Fruit fly (Drosophila melanogaster) whole organism, embryonic: ENCODE results near the gene intr.

Experiments
- Bdp1 ChIP-seq: fragments of 200-800 bp; sonication (Bioruptor generic); optimal IDR thresholded peaks from 3 replicates; lab custom pipeline; 2016; ENCODE audit warnings: missing biosample characterization, missing genetic modification characterization
- CG11560 ChIP-seq: fragments of 200-800 bp; sonication (Bioruptor generic); IDR thresholded peaks from 3 replicates; pipeline ENCODE4 v1.3.6; 2022; ENCODE audit warnings: missing biosample characterization, missing genetic modification characterization
- CG12744 ChIP-seq: fragments of 200-800 bp; sonication (Bioruptor generic); optimal IDR thresholded peaks from 2 replicates; lab custom pipeline; 2016; ENCODE audit warnings: missing biosample characterization, missing genetic modification characterization
- CG13775 ChIP-seq: fragments of 200-800 bp; sonication (Bioruptor generic); optimal IDR thresholded peaks from 3 replicates; lab custom pipeline; 2017; ENCODE audit warnings: missing biosample characterization, mild to moderate bottlenecking, missing genetic modification characterization
- CG14965 ChIP-seq: fragments of 200-800 bp; sonication (Bioruptor generic); optimal IDR thresholded peaks from 2 replicates; lab custom pipeline; 2016; ENCODE audit warnings: missing biosample characterization, missing genetic modification characterization, borderline replicate concordance
- CG15696 ChIP-seq: fragments of 200-800 bp; sonication (Bioruptor generic); optimal IDR thresholded peaks from 2 replicates; lab custom pipeline; 2019; ENCODE audit warnings: missing biosample characterization, mild to moderate bottlenecking, missing genetic modification characterization, moderate library complexity
- CG1603 ChIP-seq: fragments of 200-800 bp; sonication (Bioruptor generic); optimal IDR thresholded peaks from 2 replicates; lab custom pipeline; 2019; ENCODE audit warnings: missing biosample characterization, mild to moderate bottlenecking, missing genetic modification characterization, moderate library complexity
- CG18599 ChIP-seq: fragments of 200-800 bp; sonication (Bioruptor generic); optimal IDR thresholded peaks from 3 replicates; lab custom pipeline; 2017; ENCODE audit warnings: missing biosample characterization, missing genetic modification characterization, mild to moderate bottlenecking, moderate library complexity, missing genetic modification reagents
- CG2129 ChIP-seq: fragments of 200-800 bp; sonication (Bioruptor generic); IDR thresholded peaks from 2 replicates; pipeline ENCODE4 v1.3.6; 2022; ENCODE audit warnings: missing biosample characterization, missing genetic modification characterization; ENCODE audit not compliant: partially characterized antibody
- CG2202 ChIP-seq: fragments of 200-800 bp; sonication (Bioruptor generic); optimal IDR thresholded peaks from 2 replicates; lab custom pipeline; 2018; ENCODE audit warnings: missing biosample characterization, mild to moderate bottlenecking, missing genetic modification characterization
- CG3281 ChIP-seq: fragments of 200-800 bp; sonication (Bioruptor generic); optimal IDR thresholded peaks from 3 replicates; lab custom pipeline; 2017; ENCODE audit warnings: missing biosample characterization, mild to moderate bottlenecking, missing genetic modification characterization
- CG33213 ChIP-seq: fragments of 200-800 bp; sonication (Bioruptor generic); optimal IDR thresholded peaks from 3 replicates; lab custom pipeline; 2016; ENCODE audit warnings: missing biosample characterization, missing genetic modification characterization
- CG5953 ChIP-seq: fragments of 200-800 bp; sonication (Bioruptor generic); IDR thresholded peaks from 2 replicates; pipeline ENCODE4 v1.3.6; 2022; ENCODE audit warnings: missing biosample characterization, missing genetic modification characterization
- CG6254 ChIP-seq: fragments of 200-800 bp; sonication (Bioruptor generic); optimal IDR thresholded peaks from 3 replicates; lab custom pipeline; 2017; ENCODE audit warnings: mild to moderate bottlenecking, missing biosample characterization, missing genetic modification reagents, missing genetic modification characterization
- CG6272 ChIP-seq: fragments of 200-800 bp; sonication (Bioruptor generic); IDR thresholded peaks from 2 replicates; pipeline ENCODE4 v1.3.6; 2022; ENCODE audit warnings: missing biosample characterization, missing genetic modification characterization
- CG6689 ChIP-seq: fragments of 200-800 bp; sonication (Bioruptor generic); IDR thresholded peaks from 2 replicates; pipeline ENCODE4 v1.3.6; 2022; ENCODE audit warnings: missing biosample characterization, missing genetic modification characterization
- CG7271 ChIP-seq: fragments of 200-800 bp; sonication (Bioruptor generic); optimal IDR thresholded peaks from 2 replicates; lab custom pipeline; 2018; ENCODE audit warnings: missing biosample characterization, mild to moderate bottlenecking, missing genetic modification characterization, moderate library complexity
- CG7963 ChIP-seq: fragments of 200-800 bp; sonication (Bioruptor generic); IDR thresholded peaks from 3 replicates; pipeline ENCODE4 v1.3.6; 2022; ENCODE audit warnings: missing biosample characterization, missing genetic modification characterization; ENCODE audit not compliant: partially characterized antibody
- CG7987 ChIP-seq: fragments of 200-800 bp; sonication (Bioruptor generic); optimal IDR thresholded peaks from 2 replicates; lab custom pipeline; 2018; ENCODE audit warnings: missing biosample characterization, mild to moderate bottlenecking, missing genetic modification characterization, moderate library complexity
- CG8765 ChIP-seq: fragments of 200-800 bp; sonication (Bioruptor generic); IDR thresholded peaks from 2 replicates; pipeline ENCODE4 v1.3.6; 2022; ENCODE audit warnings: missing biosample characterization, missing genetic modification characterization
- CG9437 ChIP-seq: fragments of 200-800 bp; sonication (Bioruptor generic); optimal IDR thresholded peaks from 2 replicates; lab custom pipeline; 2018; ENCODE audit warnings: missing biosample characterization, mild to moderate bottlenecking, missing genetic modification characterization
- CTCF ChIP-seq: fragments of 200-800 bp; sonication (Bioruptor generic); optimal IDR thresholded peaks from 2 replicates; lab custom pipeline; 2017; ENCODE audit warnings: missing biosample characterization, mild to moderate bottlenecking, missing genetic modification characterization, moderate library complexity
- Elba2 ChIP-seq: fragments of 200-800 bp; sonication (Bioruptor generic); optimal IDR thresholded peaks from 3 replicates; lab custom pipeline; 2016; ENCODE audit warnings: missing biosample characterization, missing genetic modification characterization
- GATAe ChIP-seq: fragments of 200-800 bp; sonication (Bioruptor generic); conservative IDR thresholded peaks from 2 replicates; pipeline ENCODE4 v1.3.6; 2022; ENCODE audit warnings: missing biosample characterization, missing genetic modification characterization
- H2.0 ChIP-seq: fragments of 200-800 bp; sonication (Bioruptor generic); IDR thresholded peaks from 2 replicates; pipeline ENCODE4 v1.3.6; 2022; ENCODE audit warnings: missing biosample characterization, missing genetic modification characterization
- HHEX ChIP-seq: fragments of 200-800 bp; sonication (Bioruptor generic); optimal IDR thresholded peaks from 3 replicates; lab custom pipeline; 2017; ENCODE audit warnings: missing biosample characterization, mild to moderate bottlenecking, missing genetic modification characterization, missing genetic modification reagents
- NK7.1 ChIP-seq: fragments of 200-800 bp; sonication (Bioruptor generic); optimal IDR thresholded peaks from 3 replicates; lab custom pipeline; 2016; ENCODE audit warnings: missing biosample characterization, missing genetic modification characterization
- NfI ChIP-seq: fragments of 200-800 bp; sonication (Bioruptor generic); optimal IDR thresholded peaks from 3 replicates; lab custom pipeline; 2018; ENCODE audit warnings: missing biosample characterization, mild to moderate bottlenecking, missing genetic modification characterization, moderate library complexity
- Rx ChIP-seq: fragments of 200-800 bp; sonication (Bioruptor generic); IDR thresholded peaks from 2 replicates; pipeline ENCODE4 v1.3.6; 2022; ENCODE audit warnings: missing biosample characterization, missing genetic modification characterization
- Sin3A ChIP-seq: fragments of >200 bp; optimal IDR thresholded peaks from 2 replicates; lab custom pipeline; 2018
- Spps ChIP-seq: fragments of 200-800 bp; sonication (Bioruptor generic); optimal IDR thresholded peaks from 2 replicates; lab custom pipeline; 2018; ENCODE audit warnings: missing biosample characterization, mild to moderate bottlenecking, missing genetic modification characterization
- Taf1 ChIP-seq: fragments of 200-800 bp; sonication (Bioruptor generic); IDR thresholded peaks from 2 replicates; pipeline ENCODE4 v1.3.6; 2022; ENCODE audit warnings: missing biosample characterization, missing genetic modification characterization
- abd-A ChIP-seq: fragments of 200-800 bp; sonication (Bioruptor generic); optimal IDR thresholded peaks from 3 replicates; lab custom pipeline; 2019; ENCODE audit warnings: missing biosample characterization, mild to moderate bottlenecking, missing genetic modification characterization, moderate library complexity
- ac ChIP-seq: fragments of 200-800 bp; sonication (Bioruptor generic); optimal IDR thresholded peaks from 3 replicates; lab custom pipeline; 2017; ENCODE audit warnings: missing biosample characterization, mild to moderate bottlenecking, missing genetic modification characterization
- az2 ChIP-seq: fragments of 200-800 bp; sonication (Bioruptor generic); optimal IDR thresholded peaks from 3 replicates; lab custom pipeline; 2016; ENCODE audit warnings: missing biosample characterization, missing genetic modification characterization
- cas ChIP-seq: fragments of 200-800 bp; sonication (Bioruptor generic); IDR thresholded peaks from 2 replicates; pipeline ENCODE4 v1.3.6; 2022; ENCODE audit warnings: missing biosample characterization, missing genetic modification characterization
- danr ChIP-seq: fragments of 200-800 bp; sonication (Bioruptor generic); IDR thresholded peaks from 2 replicates; pipeline ENCODE4 v1.3.6; 2022; ENCODE audit warnings: missing biosample characterization, missing genetic modification characterization
- dysf ChIP-seq: fragments of 200-800 bp; sonication (Bioruptor generic); IDR thresholded peaks from 3 replicates; pipeline ENCODE4 v1.3.6; 2022; ENCODE audit warnings: missing biosample characterization, missing genetic modification characterization
- hkb ChIP-seq, 2 experiments: fragments of 200-800 bp in 1 of 2; fragments of >200 bp in 1 of 2; sonication (Bioruptor generic) in 1 of 2; IDR thresholded peaks in 1 of 2; optimal IDR thresholded peaks in 1 of 2; 2 replicates each; pipeline versions ENCODE4 v1.3.6 to Lab custom; 2017 to 2022; ENCODE audit warnings: missing biosample characterization in 1 of 2, missing genetic modification characterization in 1 of 2
- kni ChIP-seq: fragments of 200-800 bp; sonication (Bioruptor generic); optimal IDR thresholded peaks from 3 replicates; lab custom pipeline; 2017; ENCODE audit warnings: mild to moderate bottlenecking, missing biosample characterization, missing genetic modification reagents, missing genetic modification characterization
- org-1 ChIP-seq: fragments of 200-800 bp; sonication (Bioruptor generic); optimal IDR thresholded peaks from 2 replicates; lab custom pipeline; 2017; ENCODE audit warnings: missing biosample characterization, missing genetic modification characterization
- ranshi ChIP-seq: fragments of 200-800 bp; sonication (Bioruptor generic); IDR thresholded peaks from 2 replicates; pipeline ENCODE4 v1.3.6; 2022; ENCODE audit warnings: missing biosample characterization, missing genetic modification characterization
- repo ChIP-seq: fragments of 200-800 bp; sonication (Bioruptor generic); optimal IDR thresholded peaks from 2 replicates; lab custom pipeline; 2016; ENCODE audit warnings: missing biosample characterization, missing genetic modification characterization
- sens ChIP-seq: fragments of 200-800 bp; sonication (Bioruptor generic); peaks from one replicate; lab custom pipeline; 2016; ENCODE audit warnings: missing biosample characterization, missing genetic modification characterization
- sna ChIP-seq: fragments of 200-800 bp; sonication (Bioruptor generic); IDR thresholded peaks from 2 replicates; pipeline ENCODE4 v1.3.6; 2022; ENCODE audit warnings: missing biosample characterization, missing genetic modification characterization; ENCODE audit not compliant: partially characterized antibody
- stc ChIP-seq: fragments of 200-800 bp; sonication (Bioruptor generic); IDR thresholded peaks from 2 replicates; pipeline ENCODE4 v1.3.6; 2022; ENCODE audit warnings: missing biosample characterization, missing genetic modification characterization
- trh ChIP-seq: fragments of 200-800 bp; sonication (Bioruptor generic); optimal IDR thresholded peaks from 2 replicates; lab custom pipeline; 2016; ENCODE audit warnings: missing biosample characterization, missing genetic modification characterization
- tup ChIP-seq: fragments of 200-800 bp; sonication (Bioruptor generic); optimal IDR thresholded peaks from 2 replicates; lab custom pipeline; 2016; ENCODE audit warnings: missing biosample characterization, mild to moderate bottlenecking, missing genetic modification characterization, moderate library complexity
- usp ChIP-seq: fragments of >200 bp; optimal IDR thresholded peaks from 2 replicates; lab custom pipeline; 2017; ENCODE audit warnings: missing biosample characterization, missing genetic modification characterization
- vvl ChIP-seq: fragments of 200-800 bp; sonication (Bioruptor generic); IDR thresholded peaks from 2 replicates; pipeline ENCODE4 v1.3.6; 2022; ENCODE audit warnings: missing biosample characterization, missing genetic modification characterization

intr gene

DNA sequence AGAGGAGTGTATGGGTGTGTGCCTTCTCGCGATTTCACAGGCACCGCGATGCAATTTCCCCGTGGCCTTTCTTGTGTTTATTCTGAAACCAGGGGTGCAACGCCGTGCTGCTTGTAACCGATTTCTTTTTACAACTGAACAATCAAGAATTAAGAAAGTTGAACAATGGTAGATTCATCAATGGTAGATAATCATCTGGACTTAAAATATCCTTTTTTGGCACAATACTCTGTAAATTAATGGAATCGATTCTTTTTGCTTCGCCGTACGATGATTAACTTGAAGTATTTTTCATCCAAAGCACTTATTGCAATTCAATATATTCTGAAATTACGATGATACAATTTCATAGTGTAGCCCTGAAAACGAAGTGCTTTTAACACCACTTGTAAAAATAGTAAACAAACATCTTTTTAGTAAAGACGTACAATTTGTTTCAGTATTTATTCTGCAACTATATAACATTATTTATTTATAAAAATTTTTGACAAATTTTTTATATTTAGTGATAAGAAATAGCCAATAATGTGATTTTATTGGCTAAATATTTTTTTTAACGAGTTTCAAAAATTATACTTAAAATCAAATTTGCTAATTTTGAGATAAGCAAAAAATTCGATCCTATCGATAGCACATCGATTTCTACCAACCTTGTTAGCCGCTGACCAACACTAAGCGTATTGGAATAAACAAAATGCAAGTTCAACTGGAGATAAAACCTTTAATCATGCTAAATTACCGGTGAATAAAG lies 29.4 kb downstream of the intr start, which contains the start of the genes CG1523 and CG1647 (continued):
- TF ChIP-seq Taf1 (GFP tag; lab: Robert Waterston, UW) (no peak), CG12744 (GFP tag; lab: Kevin White, UChicago) (no peak), CG33213 (GFP tag; lab: Kevin White, UChicago) (no peak), CG1603 (peak; percentile 73), ranshi (GFP tag; lab: Robert Waterston, UW) (peak; percentile 34; the same call in 1 of the 2 replicates), Elba2 (GFP tag; lab: Kevin White, UChicago) (no peak), usp (GFP tag; lab: Kevin White, UChicago) (no peak), abd-A (tag; lab: Kevin White, UChicago) (no peak), Rx (GFP tag; lab: Robert Waterston, UW) (0 out of 2 replicates have a peak, but pooled peaks have one; percentile 28), CG7271 (tag; lab: Kevin White, UChicago) (peak; percentile 13), cas (GFP tag; lab: Robert Waterston, UW) (no peak; the same call in 1 of the 2 replicates), CG8765 (GFP tag; lab: Robert Waterston, UW) (peak; percentile 31; the same call in 1 of the 2 replicates), CG6254 (GFP tag; lab: Kevin White, UChicago) (peak; percentile 51), Bdp1 (GFP tag; lab: Kevin White, UChicago) (peak; percentile 26), CG14965 (GFP tag; lab: Kevin White, UChicago) (no peak), GATAe (GFP tag; lab: Robert Waterston, UW) (no peak), CG9437 (GFP tag; lab: Kevin White, UChicago) (peak; percentile 71), CG3281 (GFP tag; lab: Kevin White, UChicago) (no peak), org-1 (peak; percentile 43), ac (GFP tag; lab: Kevin White, UChicago) (no peak), stc (GFP tag; lab: Robert Waterston, UW) (no peak), CG7963 (GFP tag; lab: Robert Waterston, UW) (peak; percentile 18; the same call in 1 of the 3 replicates), sens (GFP tag; lab: Kevin White, UChicago) (peak; percentile 95), CG6272 (GFP tag; lab: Robert Waterston, UW) (0 out of 2 replicates have a peak, but pooled peaks have one; percentile 31), vvl (GFP tag; lab: Robert Waterston, UW) (peak; percentile 40; the same call in 1 of the 2 replicates), CG5953 (no peak), sna (GFP tag; lab: Robert Waterston, UW) (peak; percentile 52; the same call in 1 of the 2 replicates), CG7987 (GFP tag; lab: Kevin White, UChicago) (no peak), repo (GFP tag; lab: Kevin White, UChicago) (no peak), CG6689 (GFP tag; lab: Robert Waterston, UW) (peak; percentile 73), HHEX (peak; percentile 49), Spps (tag; lab: Kevin White, UChicago) (peak; percentile 46), tup (GFP tag; lab: Kevin White, UChicago) (no peak), NfI (GFP tag; lab: Kevin White, UChicago) (peak; percentile 62), dysf (GFP tag; lab: Robert Waterston, UW) (peak; percentile 63), CG13775 (GFP tag; lab: Kevin White, UChicago) (peak; percentile 79), CTCF (GFP tag; lab: Kevin White, UChicago) (no peak), trh (no peak), danr (GFP tag; lab: Robert Waterston, UW) (peak; percentile 26; the same call in 1 of the 2 replicates), hkb (optimal IDR thresholded peaks at IDR 0.05; lab: Kevin White, UChicago) (no peak), hkb (GFP tag; IDR thresholded peaks at IDR 0.05; lab: Robert Waterston, UW) (0 out of 2 replicates have a peak, but pooled peaks have one; percentile 40), CG2129 (peak; percentile 37), H2.0 (no peak), CG18599 (no peak), Sin3A (lab: Kevin White, UChicago) (no peak), CG11560 (no peak), kni (GFP tag; lab: Kevin White, UChicago) (no peak), NK7.1 (GFP tag; lab: Kevin White, UChicago) (no peak), CG15696 (tag; lab: Kevin White, UChicago) (peak; percentile 85), az2 (peak; percentile 70), CG2202 (tag; lab: Kevin White, UChicago) (peak; percentile 44)
